Fruit fly (Drosophila melanogaster) whole organism, wandering third instar larva: Measurements from ENCODE around the gene CG17258.

Source experiments
- CG9705 ChIP-seq: fragments of 200-800 bp; sonication (Bioruptor generic); optimal IDR thresholded peaks from 2 replicates; lab custom pipeline; 2018; ENCODE audit warnings: missing biosample characterization, mild to moderate bottlenecking, missing genetic modification characterization
- CrebA ChIP-seq: fragments of 200-800 bp; sonication (Bioruptor generic); optimal IDR thresholded peaks from 2 replicates; lab custom pipeline; 2016; ENCODE audit warnings: missing biosample characterization, mild to moderate bottlenecking, missing genetic modification characterization, borderline replicate concordance
- Dfd ChIP-seq: fragments of >200 bp; optimal IDR thresholded peaks from 2 replicates; lab custom pipeline; 2017; ENCODE audit warnings: missing biosample characterization, missing genetic modification characterization
- Dif ChIP-seq: fragments of 200-275, 200-300 bp; sonication (Bioruptor generic); optimal IDR thresholded peaks from 2 replicates; lab custom pipeline; 2018; ENCODE audit warnings: missing biosample characterization, missing genetic modification characterization; ENCODE audit not compliant: partially characterized antibody
- HLH106 ChIP-seq: fragments of 200-800 bp; optimal IDR thresholded peaks from 3 replicates; lab custom pipeline; 2019; ENCODE audit warnings: missing biosample characterization, mild to moderate bottlenecking, missing genetic modification characterization, moderate library complexity
- Hnf4 ChIP-seq: fragments of 200-800 bp; sonication (Bioruptor generic); optimal IDR thresholded peaks from 2 replicates; lab custom pipeline; 2016; ENCODE audit warnings: missing biosample characterization, mild to moderate bottlenecking, missing genetic modification characterization
- Hr78 ChIP-seq: fragments of >200 bp; optimal IDR thresholded peaks from 2 replicates; lab custom pipeline; 2017; ENCODE audit warnings: missing biosample characterization, missing genetic modification characterization
- Hr83 ChIP-seq: fragments of 200-300 bp; sonication (Bioruptor generic); optimal IDR thresholded peaks from 2 replicates; lab custom pipeline; 2016; ENCODE audit warnings: missing biosample characterization, mild to moderate bottlenecking, missing genetic modification characterization, moderate library complexity; ENCODE audit not compliant: poor library complexity, severe bottlenecking
- Mio ChIP-seq: sonication (Bioruptor generic); optimal IDR thresholded peaks from 2 replicates; lab custom pipeline; 2016; ENCODE audit warnings: missing biosample characterization, missing genetic modification characterization
- Myc ChIP-seq: fragments of >200 bp; optimal IDR thresholded peaks from 2 replicates; lab custom pipeline; 2017
- N ChIP-seq: fragments of >200 bp; optimal IDR thresholded peaks from 2 replicates; lab custom pipeline; 2018; ENCODE audit warnings: missing biosample characterization, missing external identifiers, missing genetic modification characterization
- OdsH ChIP-seq: fragments of 200-800 bp; sonication (Bioruptor generic); optimal IDR thresholded peaks from 2 replicates; lab custom pipeline; 2016; ENCODE audit warnings: missing biosample characterization, mild to moderate bottlenecking, missing genetic modification characterization
- Rel ChIP-seq, 2 experiments: fragments of 200-800 bp; sonication (Bioruptor generic) in 1 of 2; optimal IDR thresholded peaks; 2 replicates in 1 of 2; 3 replicates in 1 of 2; lab custom pipeline; 2016 to 2019; ENCODE audit warnings: mild to moderate bottlenecking in 2 of 2, missing biosample characterization in 2 of 2, missing genetic modification characterization in 2 of 2, moderate library complexity in 1 of 2
- Sp1 ChIP-seq: fragments of 200-800 bp; sonication (Bioruptor generic); optimal IDR thresholded peaks from 3 replicates; lab custom pipeline; 2019; ENCODE audit warnings: missing biosample characterization, mild to moderate bottlenecking, missing genetic modification characterization, moderate library complexity
- br ChIP-seq: fragments of 200-800 bp; sonication (Bioruptor generic); optimal IDR thresholded peaks from 2 replicates; lab custom pipeline; 2016; ENCODE audit warnings: missing biosample characterization, missing genetic modification characterization
- brk ChIP-seq: fragments of 200-800 bp; sonication (Bioruptor generic); optimal IDR thresholded peaks from 2 replicates; lab custom pipeline; 2016; ENCODE audit warnings: missing biosample characterization, mild to moderate bottlenecking, missing genetic modification characterization
- dl ChIP-seq, 2 experiments: fragments of 175-275, 200-275 bp in 1 of 2; fragments of 200-275 bp in 1 of 2; sonication (Bioruptor generic); optimal IDR thresholded peaks; lab custom pipeline; 2018; ENCODE audit warnings: mild to moderate bottlenecking in 2 of 2, missing biosample characterization in 2 of 2, missing genetic modification characterization in 2 of 2, moderate library complexity in 2 of 2; ENCODE audit not compliant: partially characterized antibody in 2 of 2, insufficient read depth in 1 of 2
- dmrt93B ChIP-seq: fragments of 200-800 bp; sonication (Bioruptor generic); optimal IDR thresholded peaks from 2 replicates; lab custom pipeline; 2018; ENCODE audit warnings: missing biosample characterization, mild to moderate bottlenecking, missing genetic modification characterization
- dsf ChIP-seq: sonication (Bioruptor generic); optimal IDR thresholded peaks from 2 replicates; lab custom pipeline; 2016; ENCODE audit warnings: missing biosample characterization, missing genetic modification characterization, borderline replicate concordance
- ey ChIP-seq: fragments of 200-800 bp; sonication (Bioruptor generic); optimal IDR thresholded peaks from 2 replicates; lab custom pipeline; 2016; ENCODE audit warnings: missing biosample characterization, missing genetic modification characterization
- foxo ChIP-seq, 2 experiments: fragments of 200-800 bp; sonication (Bioruptor generic); optimal IDR thresholded peaks; 2 replicates in 1 of 2; 3 replicates in 1 of 2; lab custom pipeline; 2016 to 2017; ENCODE audit warnings: missing biosample characterization in 2 of 2, missing genetic modification characterization in 2 of 2
- fru ChIP-seq: fragments of 200-800 bp; sonication (Bioruptor generic); optimal IDR thresholded peaks from 3 replicates; lab custom pipeline; 2016; ENCODE audit warnings: missing biosample characterization, mild to moderate bottlenecking, missing genetic modification characterization
- h ChIP-seq: fragments of 200-800 bp; sonication (Bioruptor generic); optimal IDR thresholded peaks from 3 replicates; lab custom pipeline; 2016; ENCODE audit warnings: missing biosample characterization, mild to moderate bottlenecking, missing genetic modification characterization
- jim ChIP-seq: fragments of 175-275, 200-325 bp; sonication (Bioruptor generic); optimal IDR thresholded peaks from 2 replicates; lab custom pipeline; 2016; ENCODE audit warnings: missing biosample characterization, mild to moderate bottlenecking, missing genetic modification characterization
- lola ChIP-seq: fragments of >200 bp; optimal IDR thresholded peaks from 2 replicates; lab custom pipeline; 2017; ENCODE audit warnings: missing biosample characterization, missing genetic modification characterization
- pan ChIP-seq: fragments of >200 bp; optimal IDR thresholded peaks from 2 replicates; lab custom pipeline; 2017
- psq ChIP-seq: fragments of 200-800 bp; sonication (Bioruptor generic); optimal IDR thresholded peaks from 3 replicates; lab custom pipeline; 2017; ENCODE audit warnings: missing biosample characterization, mild to moderate bottlenecking, missing genetic modification characterization, moderate library complexity
- sage ChIP-seq: fragments of 200-800 bp; sonication (Bioruptor generic); optimal IDR thresholded peaks from 2 replicates; lab custom pipeline; 2016; ENCODE audit warnings: missing biosample characterization, mild to moderate bottlenecking, missing genetic modification characterization
- tai ChIP-seq: sonication (Bioruptor generic); optimal IDR thresholded peaks from 2 replicates; lab custom pipeline; 2016; ENCODE audit warnings: missing biosample characterization, missing genetic modification characterization
- woc ChIP-seq: sonication (Bioruptor generic); optimal IDR thresholded peaks from 2 replicates; lab custom pipeline; 2016; ENCODE audit warnings: missing biosample characterization, mild to moderate bottlenecking, missing genetic modification characterization

The CG17258 gene

DNA sequence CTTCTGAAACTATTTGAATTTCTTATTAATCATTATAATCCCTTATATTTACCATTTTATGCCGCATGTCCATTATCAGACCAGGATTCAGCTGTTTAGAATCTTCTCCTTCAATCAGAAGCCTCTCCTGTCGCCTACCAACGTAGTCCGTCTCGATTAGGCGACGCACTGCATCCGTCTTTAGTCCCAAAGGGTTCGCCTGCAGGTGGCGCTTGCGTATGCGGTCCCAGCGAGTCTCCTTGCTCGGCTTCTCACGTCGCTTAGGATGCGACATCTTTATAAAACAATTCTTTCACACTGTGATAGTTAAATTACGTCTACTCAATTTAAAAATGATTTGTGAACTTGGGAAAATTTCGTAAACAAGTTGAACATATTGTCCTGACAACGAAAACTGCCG lies at the start of gene CG17258:
Gene CG17258, minus strand, starts transcription at position 380 of the 400 bp plus-strand sequence.
- no peak for TF ChIP-seq h (GFP tag; lab: Kevin White, UChicago)
- no peak for TF ChIP-seq pan (lab: Kevin White, UChicago)
- TF ChIP-seq br (GFP tag; lab: Kevin White, UChicago) = no peak
- no peak for TF ChIP-seq dsf (GFP tag; lab: Kevin White, UChicago)
- TF ChIP-seq Rel (GFP tag; optimal IDR thresholded peaks at IDR 0.05; lab: Kevin White, UChicago) = no peak
- TF ChIP-seq Rel (tag; optimal IDR thresholded peaks at IDR 0.05; lab: Kevin White, UChicago) = no peak
- no peak for TF ChIP-seq Myc (lab: Kevin White, UChicago)
- no peak for TF ChIP-seq woc (GFP tag; lab: Kevin White, UChicago)
- no peak for TF ChIP-seq jim (GFP tag; lab: Kevin White, UChicago)
- no peak for TF ChIP-seq Hr78 (GFP tag; lab: Kevin White, UChicago)
- no peak for TF ChIP-seq Mio (GFP tag; lab: Kevin White, UChicago)
- no peak for TF ChIP-seq CrebA (GFP tag; lab: Kevin White, UChicago)
- no peak for TF ChIP-seq Hnf4 (GFP tag; lab: Kevin White, UChicago)
- TF ChIP-seq sage (GFP tag; lab: Kevin White, UChicago) = no peak

DNA sequence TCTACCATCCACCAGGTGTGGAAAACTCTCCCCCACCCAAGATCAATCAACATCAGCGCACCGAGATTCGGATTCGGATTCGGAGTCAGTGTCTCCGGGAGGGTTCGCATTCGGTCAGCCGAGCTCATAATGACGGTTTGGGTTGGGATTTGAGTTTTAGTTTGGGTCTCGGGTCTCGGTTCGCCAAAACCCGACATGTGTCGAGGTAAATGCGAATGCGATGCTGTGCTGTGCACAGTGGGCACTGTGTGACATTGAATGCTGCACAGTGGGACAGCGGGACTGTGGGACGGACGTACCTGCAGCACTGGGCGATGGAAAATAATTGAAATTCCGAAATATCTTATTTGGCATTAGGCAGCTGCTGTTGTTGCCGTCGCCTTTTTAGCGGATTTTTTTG lies 48.4 kb upstream of the CG17258 start:
- TF ChIP-seq HLH106 = no peak
- TF ChIP-seq brk = no peak
- no peak for TF ChIP-seq Sp1 (GFP tag; lab: Kevin White, UChicago)
- no peak for TF ChIP-seq Rel (GFP tag; optimal IDR thresholded peaks at IDR 0.05; lab: Kevin White, UChicago)
- TF ChIP-seq Rel (tag; optimal IDR thresholded peaks at IDR 0.05; lab: Kevin White, UChicago) = no peak
- TF ChIP-seq jim (GFP tag; lab: Kevin White, UChicago) = no peak
- TF ChIP-seq br (GFP tag; lab: Kevin White, UChicago) = no peak
- TF ChIP-seq dsf (GFP tag; lab: Kevin White, UChicago) = no peak
- no peak for TF ChIP-seq h (GFP tag; lab: Kevin White, UChicago)
- no peak for TF ChIP-seq CrebA (GFP tag; lab: Kevin White, UChicago)
- TF ChIP-seq psq (GFP tag; lab: Kevin White, UChicago) = no peak
- TF ChIP-seq Myc (lab: Kevin White, UChicago) = no peak

- TF ChIP-seq CG9705 (GFP tag; lab: Kevin White, UChicago) (no peak), CrebA (GFP tag; lab: Kevin White, UChicago) (no peak), OdsH (GFP tag; lab: Kevin White, UChicago) (no peak), Myc (lab: Kevin White, UChicago) (no peak), lola (GFP tag; lab: Kevin White, UChicago) (no peak), h (GFP tag; lab: Kevin White, UChicago) (no peak), foxo (GFP tag; optimal IDR thresholded peaks at IDR 0.05; lab: Kevin White, UChicago) (no peak), Dif (GFP tag; lab: Kevin White, UChicago) (no peak), ey (GFP tag; lab: Kevin White, UChicago) (no peak), Hnf4 (GFP tag; lab: Kevin White, UChicago) (no peak), Rel (GFP tag; optimal IDR thresholded peaks at IDR 0.05; lab: Kevin White, UChicago) (no peak), Rel (tag; optimal IDR thresholded peaks at IDR 0.05; lab: Kevin White, UChicago) (no peak), brk (no peak), dl (GFP tag; optimal IDR thresholded peaks at IDR 0.05; lab: Kevin White, UChicago; ENCODE audit: insufficient read depth in 1 of 2, partially characterized antibody in 2 of 2) (no peak), Mio (GFP tag; lab: Kevin White, UChicago) (no peak), Dfd (GFP tag; lab: Kevin White, UChicago) (no peak), tai (GFP tag; lab: Kevin White, UChicago) (no peak), N (no peak), Hr83 (GFP tag; lab: Kevin White, UChicago) (no peak), fru (GFP tag; lab: Kevin White, UChicago) (no peak)
These were observed 47.7 kb upstream of the CG17258 start for dm6 chr2L:3082895-3083294.

DNA sequence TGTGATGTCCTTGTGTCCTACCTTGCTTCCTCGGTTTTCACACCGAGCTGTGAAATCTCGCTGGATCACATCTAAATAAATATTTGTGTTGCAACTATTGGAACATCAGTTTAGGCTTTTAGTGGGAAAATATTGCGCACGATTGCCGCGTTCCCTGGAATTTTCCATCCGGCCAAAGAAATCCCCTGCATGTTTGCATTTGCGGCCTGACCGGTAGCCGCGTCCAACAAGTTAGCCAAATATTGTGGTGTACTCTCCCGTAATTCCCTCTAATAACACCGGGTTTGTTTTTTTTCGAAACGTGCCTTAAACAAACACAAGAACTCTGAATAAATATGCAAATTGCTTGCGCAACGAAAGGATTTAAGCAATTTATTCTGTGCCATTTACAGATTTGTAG lies 43.6 kb upstream of the CG17258 start:
- no peak for TF ChIP-seq N
- no peak for TF ChIP-seq CG9705 (GFP tag; lab: Kevin White, UChicago)
- TF ChIP-seq Sp1 (GFP tag; lab: Kevin White, UChicago) = no peak
- no peak for TF ChIP-seq Hr83 (GFP tag; lab: Kevin White, UChicago)
- no peak for TF ChIP-seq dmrt93B (GFP tag; lab: Kevin White, UChicago)
- TF ChIP-seq woc (GFP tag; lab: Kevin White, UChicago) = no peak
- no peak for TF ChIP-seq h (GFP tag; lab: Kevin White, UChicago)
- no peak for TF ChIP-seq ey (GFP tag; lab: Kevin White, UChicago)
